Worm (Caenorhabditis elegans) whole organism, L4 larva: ENCODE data around the gene H01G02.4.
A peak's percentile ranks its signal among the peaks of the same experiment; 100 is the strongest.

Experiments
- F10B5.3 ChIP-seq: sonication (generic microtip); optimal IDR thresholded peaks from 2 replicates; lab custom pipeline; 2016; ENCODE audit warnings: mild to moderate bottlenecking, missing genetic modification characterization, missing compliant biosample characterization
- F44E2.7 ChIP-seq: fragments of 200-800 bp; sonication (Bioruptor generic); IDR thresholded peaks from 2 replicates; pipeline ENCODE4 v2.1.2; 2022; ENCODE audit warnings: missing genetic modification characterization, missing compliant biosample characterization
- F49E8.2 ChIP-seq: sonication (generic microtip); optimal IDR thresholded peaks from 2 replicates; lab custom pipeline; 2016; ENCODE audit warnings: missing compliant biosample characterization, mild to moderate bottlenecking, missing genetic modification characterization, borderline replicate concordance
- T26A8.4 ChIP-seq: fragments of 200-800 bp; sonication (Bioruptor generic); IDR thresholded peaks from 2 replicates; pipeline ENCODE4 v1.3.6; 2022; ENCODE audit warnings: missing genetic modification characterization, missing compliant biosample characterization
- Y48G9A.11 ChIP-seq: fragments of 200-800 bp; sonication (Bioruptor generic); IDR thresholded peaks from 2 replicates; pipeline ENCODE4 v1.3.6; 2022; ENCODE audit warnings: missing genetic modification reagents, missing genetic modification characterization, missing compliant biosample characterization
- Y5F2A.4 ChIP-seq: fragments of 200-800 bp; sonication (Bioruptor generic); optimal IDR thresholded peaks from 2 replicates; lab custom pipeline; 2018; ENCODE audit warnings: mild to moderate bottlenecking, missing genetic modification characterization, missing compliant biosample characterization
- Y75B8A.6 ChIP-seq: fragments of 200-800 bp; sonication (Bioruptor generic); IDR thresholded peaks from 2 replicates; pipeline ENCODE4 v1.3.6; 2022; ENCODE audit warnings: missing genetic modification reagents, missing genetic modification characterization, missing compliant biosample characterization
- ZK337.2 ChIP-seq: fragments of 200-800 bp; sonication (Bioruptor generic); IDR thresholded peaks from 2 replicates; pipeline ENCODE4 v1.3.6; 2022; ENCODE audit warnings: missing genetic modification reagents, missing genetic modification characterization, missing compliant biosample characterization
- aly-2 ChIP-seq: sonication (generic microtip); optimal IDR thresholded peaks from 2 replicates; lab custom pipeline; 2018; ENCODE audit warnings: missing biosample characterization, missing genetic modification characterization
- attf-4 ChIP-seq: sonication (generic microtip); optimal IDR thresholded peaks from 3 replicates; lab custom pipeline; 2017; ENCODE audit warnings: missing biosample characterization, missing genetic modification characterization
- ceh-20 ChIP-seq: fragments of 200-800 bp; sonication (Bioruptor generic); IDR thresholded peaks from 2 replicates; pipeline ENCODE4 v1.3.6; 2022; ENCODE audit warnings: missing genetic modification reagents, missing genetic modification characterization, missing compliant biosample characterization
- ceh-28 ChIP-seq: fragments of 150-350 bp; optimal IDR thresholded peaks from 2 replicates; lab custom pipeline; 2014; ENCODE audit warnings: missing biosample characterization, missing genetic modification reagents, missing genetic modification characterization
- ceh-32 ChIP-seq: sonication (generic microtip); optimal IDR thresholded peaks from 2 replicates; lab custom pipeline; 2016; ENCODE audit warnings: mild to moderate bottlenecking, missing genetic modification characterization, missing compliant biosample characterization; ENCODE audit not compliant: poor library complexity
- ceh-62 ChIP-seq: sonication (generic microtip); optimal IDR thresholded peaks from 2 replicates; lab custom pipeline; 2017; ENCODE audit warnings: missing biosample characterization, missing genetic modification characterization
- cey-2 ChIP-seq: sonication (generic microtip); optimal IDR thresholded peaks from 3 replicates; lab custom pipeline; 2017; ENCODE audit warnings: missing genetic modification characterization, mild to moderate bottlenecking, missing compliant biosample characterization, antibody characterized with exemption, borderline replicate concordance; ENCODE audit not compliant: insufficient read depth
- daf-19 ChIP-seq: fragments of 200-800 bp; sonication (Bioruptor generic); conservative IDR thresholded peaks from 2 replicates; pipeline ENCODE4 v1.3.6; 2022; ENCODE audit warnings: missing genetic modification characterization, missing compliant biosample characterization
- duxl-1 ChIP-seq: sonication (generic microtip); optimal IDR thresholded peaks from 2 replicates; lab custom pipeline; 2016; ENCODE audit warnings: mild to moderate bottlenecking, missing genetic modification characterization, moderate library complexity, missing compliant biosample characterization; ENCODE audit not compliant: poor library complexity
- egl-27 ChIP-seq: sonication (generic microtip); optimal IDR thresholded peaks from 3 replicates; lab custom pipeline; 2017; ENCODE audit warnings: missing biosample characterization, missing genetic modification reagents, missing genetic modification characterization
- egl-43 ChIP-seq: fragments of 200-800 bp; sonication (Bioruptor generic); IDR thresholded peaks from 2 replicates; pipeline ENCODE4 v1.3.6; 2022; ENCODE audit warnings: missing genetic modification reagents, missing genetic modification characterization, missing compliant biosample characterization
- fkh-10 ChIP-seq: fragments of 150-350 bp; optimal IDR thresholded peaks from 2 replicates; lab custom pipeline; 2014; ENCODE audit warnings: missing biosample characterization, missing genetic modification reagents, missing genetic modification characterization
- hif-1 ChIP-seq, 2 experiments: sonication (generic microtip); optimal IDR thresholded peaks; 2 replicates each; lab custom pipeline; 2016 to 2017; ENCODE audit warnings: missing compliant biosample characterization in 2 of 2, missing genetic modification characterization in 2 of 2, missing genetic modification reagents in 2 of 2, missing genotype in 2 of 2, mild to moderate bottlenecking in 1 of 2
- jun-1 ChIP-seq: fragments of 150-350 bp; optimal IDR thresholded peaks from 2 replicates; lab custom pipeline; 2014; ENCODE audit warnings: missing biosample characterization, missing genetic modification reagents, missing genetic modification characterization
- lim-7 ChIP-seq: fragments of 200-800 bp; sonication (Bioruptor generic); IDR thresholded peaks from 2 replicates; pipeline ENCODE4 v1.3.6; 2022; ENCODE audit warnings: missing genetic modification characterization, missing compliant biosample characterization
- lin-13 ChIP-seq: fragments of 150-350 bp; optimal IDR thresholded peaks from 2 replicates; lab custom pipeline; 2014; ENCODE audit warnings: missing biosample characterization, missing genetic modification reagents, missing genetic modification characterization
- lin-15B ChIP-seq: fragments of 150-350 bp; sonication (generic microtip); optimal IDR thresholded peaks from 3 replicates; lab custom pipeline; 2014; ENCODE audit warnings: missing biosample characterization, missing genetic modification characterization
- lin-29 ChIP-seq: fragments of 200-800 bp; sonication (Bioruptor generic); IDR thresholded peaks from 2 replicates; pipeline ENCODE4 v1.3.6; 2022; ENCODE audit warnings: missing genetic modification reagents, missing genetic modification characterization, missing compliant biosample characterization
- lin-39 ChIP-seq: fragments of 150-350 bp; optimal IDR thresholded peaks from 2 replicates; lab custom pipeline; 2014; ENCODE audit warnings: missing biosample characterization, missing genetic modification reagents, missing genetic modification characterization
- madf-9 ChIP-seq: fragments of 200-800 bp; sonication (Bioruptor generic); conservative IDR thresholded peaks from 2 replicates; pipeline ENCODE4 v1.3.6; 2022; ENCODE audit warnings: missing genetic modification reagents, missing genetic modification characterization, missing compliant biosample characterization
- mdl-1 ChIP-seq, 2 experiments: fragments of 150-350 bp in 1 of 2; sonication (generic microtip) in 1 of 2; optimal IDR thresholded peaks; 2 replicates each; lab custom pipeline; 2014 to 2017; ENCODE audit warnings: missing biosample characterization in 2 of 2, missing genetic modification characterization in 2 of 2
- mdt-29 ChIP-seq: fragments of 200-800 bp; sonication (Bioruptor generic); IDR thresholded peaks from 2 replicates; pipeline ENCODE4 v1.3.6; 2022; ENCODE audit warnings: missing genetic modification reagents, missing genetic modification characterization, missing compliant biosample characterization
- mep-1 ChIP-seq: fragments of 150-350 bp; sonication (generic microtip); optimal IDR thresholded peaks from 3 replicates; lab custom pipeline; 2014; ENCODE audit warnings: missing biosample characterization, missing genetic modification characterization
- mxl-2 ChIP-seq: fragments of 200-800 bp; sonication (Bioruptor generic); conservative IDR thresholded peaks from 2 replicates; pipeline ENCODE4 v1.3.6; 2022; ENCODE audit warnings: missing genetic modification reagents, missing genetic modification characterization, missing compliant biosample characterization
- nhr-10 ChIP-seq: fragments of 150-350 bp; optimal IDR thresholded peaks from 2 replicates; lab custom pipeline; 2014; ENCODE audit warnings: missing biosample characterization, missing genetic modification characterization
- nhr-102 ChIP-seq: sonication (generic microtip); optimal IDR thresholded peaks from 2 replicates; lab custom pipeline; 2016; ENCODE audit warnings: mild to moderate bottlenecking, missing genetic modification characterization, moderate library complexity, missing compliant biosample characterization
- nhr-25 ChIP-seq: sonication (generic microtip); optimal IDR thresholded peaks from 2 replicates; lab custom pipeline; 2017; ENCODE audit warnings: missing genetic modification characterization, mild to moderate bottlenecking, missing compliant biosample characterization, antibody characterized with exemption, moderate library complexity, borderline replicate concordance; ENCODE audit not compliant: insufficient read depth
- nhr-28 ChIP-seq: fragments of 150-350 bp; optimal IDR thresholded peaks from 2 replicates; lab custom pipeline; 2014; ENCODE audit warnings: missing biosample characterization, missing genetic modification characterization
- nhr-42 ChIP-seq: fragments of 200-800 bp; sonication (Bioruptor generic); IDR thresholded peaks from 2 replicates; pipeline ENCODE4 v1.3.6; 2022; ENCODE audit warnings: missing genetic modification characterization, missing compliant biosample characterization
- nhr-48 ChIP-seq: sonication (generic microtip); optimal IDR thresholded peaks from 2 replicates; lab custom pipeline; 2016; ENCODE audit warnings: mild to moderate bottlenecking, missing genetic modification characterization, missing compliant biosample characterization
- nhr-6 ChIP-seq: fragments of 150-350 bp; optimal IDR thresholded peaks from 2 replicates; lab custom pipeline; 2014; ENCODE audit warnings: missing biosample characterization, missing genetic modification characterization
- nhr-77 ChIP-seq: fragments of 150-350 bp; optimal IDR thresholded peaks from 2 replicates; lab custom pipeline; 2014; ENCODE audit warnings: missing biosample characterization, missing genetic modification characterization
- pha-4 ChIP-seq, 2 experiments: fragments of 150-350 bp in 1 of 2; fragments of 200-800 bp in 1 of 2; sonication (Bioruptor generic) in 1 of 2; IDR thresholded peaks in 1 of 2; optimal IDR thresholded peaks in 1 of 2; 2 replicates each; pipeline versions ENCODE4 v1.3.6 to Lab custom; 2014 to 2022; ENCODE audit warnings: missing genetic modification characterization in 2 of 2, missing genetic modification reagents in 2 of 2, missing biosample characterization in 1 of 2, missing compliant biosample characterization in 1 of 2
- set-16 ChIP-seq: fragments of 200-800 bp; sonication (Bioruptor generic); IDR thresholded peaks from 2 replicates; pipeline ENCODE4 v1.3.6; 2022; ENCODE audit warnings: missing genetic modification reagents, missing genetic modification characterization, missing compliant biosample characterization
- skn-1 ChIP-seq: fragments of 150-350 bp; optimal IDR thresholded peaks from 2 replicates; lab custom pipeline; 2014; ENCODE audit warnings: missing biosample characterization, missing genetic modification characterization
- snpc-1.2 ChIP-seq: fragments of 200-800 bp; sonication (Bioruptor generic); IDR thresholded peaks from 2 replicates; pipeline ENCODE4 v1.3.6; 2022; ENCODE audit warnings: missing genetic modification reagents, missing genetic modification characterization, missing compliant biosample characterization
- snpc-4 ChIP-seq: fragments of 150-350 bp; optimal IDR thresholded peaks from 2 replicates; lab custom pipeline; 2014; ENCODE audit warnings: missing biosample characterization, missing genetic modification characterization
- spr-3 ChIP-seq: fragments of 200-800 bp; sonication (Bioruptor generic); optimal IDR thresholded peaks from 2 replicates; lab custom pipeline; 2018; ENCODE audit warnings: mild to moderate bottlenecking, missing genetic modification characterization, missing compliant biosample characterization
- tra-1 ChIP-seq: fragments of 200-800 bp; sonication (Bioruptor generic); IDR thresholded peaks from 2 replicates; pipeline ENCODE4 v1.3.6; 2022; ENCODE audit warnings: missing genetic modification reagents, missing genetic modification characterization, missing compliant biosample characterization
- unc-130 ChIP-seq: sonication (generic microtip); optimal IDR thresholded peaks from 2 replicates; lab custom pipeline; 2016; ENCODE audit warnings: missing genetic modification reagents, missing genetic modification characterization, missing compliant biosample characterization
- unc-39 ChIP-seq: sonication (generic microtip); optimal IDR thresholded peaks from 2 replicates; lab custom pipeline; 2017; ENCODE audit warnings: missing biosample characterization, missing genetic modification characterization
- vab-7 ChIP-seq: fragments of 200-800 bp; sonication (Bioruptor generic); IDR thresholded peaks from 2 replicates; pipeline ENCODE4 v1.3.6; 2022; ENCODE audit warnings: missing genetic modification reagents, missing genetic modification characterization, missing compliant biosample characterization
- ztf-7 ChIP-seq: fragments of 150-350 bp; optimal IDR thresholded peaks from 2 replicates; lab custom pipeline; 2014; ENCODE audit warnings: missing biosample characterization, missing genetic modification characterization

Gene H01G02.4

DNA sequence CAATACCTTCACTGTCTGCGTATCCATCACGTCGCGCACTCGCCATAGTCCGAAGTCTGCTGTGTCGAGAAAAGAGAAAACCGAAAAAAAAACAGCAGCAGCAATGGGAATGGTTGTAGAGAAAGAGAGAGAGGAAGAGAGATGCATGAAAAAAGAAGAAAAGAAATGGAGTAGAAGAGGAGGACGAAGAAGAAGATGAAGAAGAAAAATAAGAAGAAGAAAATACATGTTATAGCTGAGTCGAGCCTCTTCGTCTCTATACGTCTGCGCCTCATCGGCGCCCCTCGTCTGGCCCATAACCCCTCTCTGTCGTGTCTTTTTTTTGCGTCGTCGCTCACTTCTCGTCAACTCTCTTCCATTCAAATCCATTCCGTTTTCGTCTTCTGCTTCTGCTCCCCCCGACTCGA, 6.8 kb upstream of the H01G02.4 start (continued):
- TF ChIP-seq tra-1 (GFP tag; lab: Robert Waterston, UW) (0 out of 2 replicates have a peak, but pooled peaks have one; percentile 4), lim-7 (GFP tag; lab: Robert Waterston, UW) (no peak), lin-13 (no peak), ceh-32 (tag; lab: Kevin White, UChicago) (no peak), nhr-102 (tag; lab: Kevin White, UChicago) (no peak), cey-2 (peak; percentile 45), jun-1 (tag; lab: Kevin White, UChicago) (no peak), egl-43 (GFP tag; lab: Robert Waterston, UW) (peak; percentile 75; the same call in 1 of the 2 replicates), unc-39 (tag; lab: Kevin White, UChicago) (no peak), nhr-48 (tag; lab: Kevin White, UChicago) (peak; percentile 51), madf-9 (no peak), spr-3 (no peak), T26A8.4 (no peak), ceh-20 (GFP tag; lab: Robert Waterston, UW) (peak; percentile 73; the same call in 1 of the 2 replicates), ceh-28 (tag; lab: Kevin White, UChicago) (no peak), nhr-42 (no peak), snpc-4 (tag; lab: Kevin White, UChicago) (no peak), nhr-10 (tag; lab: Kevin White, UChicago) (no peak), nhr-28 (peak; percentile 88), F49E8.2 (no peak), F44E2.7 (no peak), attf-4 (tag; lab: Kevin White, UChicago) (no peak), daf-19 (GFP tag; lab: Robert Waterston, UW) (no peak), egl-27 (tag; lab: Kevin White, UChicago) (no peak), nhr-77 (tag; lab: Kevin White, UChicago) (peak; percentile 58), F10B5.3 (tag; lab: Kevin White, UChicago) (no peak), mdl-1 (tag; optimal IDR thresholded peaks at IDR 0.05; lab: Kevin White, UChicago) (peak; percentile 57 to 82), snpc-1.2 (GFP tag; lab: Robert Waterston, UW) (no peak), ceh-62 (tag; lab: Kevin White, UChicago) (no peak), mep-1 (tag; lab: Kevin White, UChicago) (peak; percentile 87), ZK337.2 (GFP tag; lab: Robert Waterston, UW) (no peak), set-16 (GFP tag; lab: Robert Waterston, UW) (peak; percentile 52; the same call in 1 of the 2 replicates), hif-1 (tag; optimal IDR thresholded peaks at IDR 0.05; lab: Kevin White, UChicago) (peak in 1 of 2 experiments; percentile 65), skn-1 (tag; lab: Kevin White, UChicago) (no peak), Y5F2A.4 (GFP tag; lab: Kevin White, UChicago) (no peak), duxl-1 (tag; lab: Kevin White, UChicago) (no peak), mdt-29 (GFP tag; lab: Robert Waterston, UW) (no peak), lin-15B (tag; lab: Kevin White, UChicago) (no peak), vab-7 (no peak), nhr-6 (tag; lab: Kevin White, UChicago) (no peak), unc-130 (GFP tag; lab: Kevin White, UChicago) (no peak), Y75B8A.6 (no peak), ztf-7 (tag; lab: Kevin White, UChicago) (no peak), nhr-25 (tag; lab: Kevin White, UChicago) (peak; percentile 2), pha-4 (GFP tag; IDR thresholded peaks at IDR 0.05; lab: Robert Waterston, UW) (no peak), pha-4 (tag; optimal IDR thresholded peaks at IDR 0.05; lab: Kevin White, UChicago) (peak; percentile 28), mxl-2 (GFP tag; lab: Robert Waterston, UW) (no peak), fkh-10 (peak; percentile 90), lin-29 (GFP tag; lab: Robert Waterston, UW) (no peak), lin-39 (tag; lab: Kevin White, UChicago) (no peak), aly-2 (tag; lab: Kevin White, UChicago) (no peak), Y48G9A.11 (GFP tag; lab: Robert Waterston, UW) (no peak)
